Worm (Caenorhabditis elegans): ENCODE data around the gene T12G3.4.

Gene T12G3.4

DNA sequence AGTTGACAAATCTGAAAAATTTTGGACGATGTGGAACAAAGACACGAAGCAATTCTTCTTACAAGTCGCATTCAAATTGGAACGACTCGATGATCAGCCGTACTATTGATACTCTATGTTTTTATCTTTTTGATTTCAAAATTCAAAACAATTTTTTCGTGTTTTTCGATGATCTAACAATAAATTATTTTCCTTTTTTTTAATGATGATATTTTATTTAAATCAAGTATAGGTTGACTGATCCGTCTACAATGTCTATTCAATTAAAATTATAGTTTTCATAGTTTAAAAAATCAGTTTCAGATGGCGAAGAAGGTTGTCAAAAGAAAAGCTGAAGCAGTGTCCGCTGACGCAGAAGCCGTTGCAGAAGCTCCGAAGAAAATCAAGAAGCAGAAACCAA lies 37.1 kb downstream of the T12G3.4 start, which contains the start of gene rbm-34:
Gene rbm-34, plus strand, starts transcription at position 301 of the 400 bp plus-strand sequence.
- TF ChIP-seq nhr-179 (tag; optimal IDR thresholded peaks at IDR 0.05) (no peak), chd-7 (tag; optimal IDR thresholded peaks at IDR 0.05) (no peak), snpc-1.1 (tag; optimal IDR thresholded peaks at IDR 0.05; ENCODE audit: insufficient read depth) (no peak), B0261.1 (tag; optimal IDR thresholded peaks at IDR 0.05) (no peak), lin-26 (GFP tag; IDR thresholded peaks at IDR 0.05) (no peak), F52B5.7 (tag; optimal IDR thresholded peaks at IDR 0.05) (no peak), fkh-3 (tag; optimal IDR thresholded peaks at IDR 0.05) (no peak)

DNA sequence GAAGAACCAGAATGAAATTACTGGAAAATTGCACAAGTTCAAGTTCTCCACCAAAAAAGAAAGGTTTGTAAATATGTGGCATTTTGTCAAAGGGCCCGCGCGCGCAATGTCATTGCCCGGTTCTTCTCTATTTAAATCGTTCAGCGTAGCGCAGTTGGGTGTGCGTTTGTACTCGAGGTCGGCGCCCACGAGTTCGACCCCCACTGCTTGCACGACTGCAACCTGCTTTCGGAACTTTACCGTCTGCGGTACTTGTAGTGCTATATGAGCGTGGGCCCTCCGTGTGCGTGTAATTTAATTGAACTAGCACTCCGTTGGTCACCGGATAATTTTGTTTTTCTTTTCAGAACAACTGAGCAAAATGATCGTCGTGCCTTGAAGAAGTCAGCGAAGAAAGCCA lies 38.4 kb downstream of the T12G3.4 start:
- TF ChIP-seq zim-3 (tag; optimal IDR thresholded peaks at IDR 0.05) (peak; percentile 61), egl-18 (GFP tag; IDR thresholded peaks at IDR 0.05) (peak; percentile 85), nfya-1 (tag; optimal IDR thresholded peaks at IDR 0.05; ENCODE audit: borderline replicate concordance, insufficient read depth) (no peak), sea-2 (GFP tag; IDR thresholded peaks at IDR 0.05) (no peak), B0336.3 (GFP tag; IDR thresholded peaks at IDR 0.05) (peak; percentile 76), ama-1 (optimal IDR thresholded peaks at IDR 0.05) (no peak), ama-1 (GFP tag; optimal IDR thresholded peaks at IDR 0.05) (peak in 1 of 2 experiments; percentile 75), B0035.1 (tag; optimal IDR thresholded peaks at IDR 0.05) (peak; percentile 78), ZK185.1 (tag; optimal IDR thresholded peaks at IDR 0.05; ENCODE audit: poor library complexity, severe bottlenecking) (peak; percentile 92), let-526 (GFP tag; IDR thresholded peaks at IDR 0.05) (no peak), ceh-100 (GFP tag; IDR thresholded peaks at IDR 0.05) (peak; percentile 40; the same call in 1 of the 2 replicates), ekl-4 (GFP tag; IDR thresholded peaks at IDR 0.05) (peak; percentile 86), madf-10 (tag; optimal IDR thresholded peaks at IDR 0.05) (peak; percentile 80), ztf-3 (GFP tag; optimal IDR thresholded peaks at IDR 0.05) (no peak), hmg-20 (GFP tag; IDR thresholded peaks at IDR 0.05) (0 out of 2 replicates have a peak, but pooled peaks have one; percentile 59), B0019.2 (GFP tag; conservative IDR thresholded peaks at IDR 0.05) (0 out of 2 replicates have a peak, but pooled peaks have one; percentile 56), F52B5.7 (tag; optimal IDR thresholded peaks at IDR 0.05) (peak; percentile 87), madf-3 (GFP tag; IDR thresholded peaks at IDR 0.05) (0 out of 2 replicates have a peak, but pooled peaks have one; percentile 54), tbp1 (GFP tag; optimal IDR thresholded peaks at IDR 0.05) (peak; percentile 96), Y95B8A.8 (GFP tag; IDR thresholded peaks at IDR 0.05) (peak; percentile 76; the same call in 1 of the 2 replicates), pbrm-1 (GFP tag; IDR thresholded peaks at IDR 0.05) (peak; percentile 82), Y53F4B.3 (GFP tag; IDR thresholded peaks at IDR 0.05) (peak; percentile 77; the same call in 1 of the 2 replicates), sdz-38 (tag; optimal IDR thresholded peaks at IDR 0.05) (no peak), C17E4.6 (GFP tag; IDR thresholded peaks at IDR 0.05) (peak; percentile 75; the same call in 1 of the 2 replicates), ccch-3 (GFP tag; optimal IDR thresholded peaks at IDR 0.05) (no peak), attf-5 (GFP tag; optimal IDR thresholded peaks at IDR 0.05) (peak; percentile 81), T07F8.4 (tag; optimal IDR thresholded peaks at IDR 0.05) (peak; percentile 85), let-607 (tag; optimal IDR thresholded peaks at IDR 0.05) (peak; percentile 63 to 65), lag-1 (GFP tag; IDR thresholded peaks at IDR 0.05) (no peak), hmg-1.2 (GFP tag; IDR thresholded peaks at IDR 0.05) (peak; percentile 67), lin-26 (GFP tag; IDR thresholded peaks at IDR 0.05) (peak; percentile 98), tbx-9 (tag; optimal IDR thresholded peaks at IDR 0.05; ENCODE audit: borderline replicate concordance) (peak; percentile 72), efl-1 (GFP tag; optimal IDR thresholded peaks at IDR 0.05) (peak; percentile 41), sptf-2 (GFP tag; optimal IDR thresholded peaks at IDR 0.05) (peak; percentile 93), F57A8.1 (GFP tag; optimal IDR thresholded peaks at IDR 0.05) (peak; percentile 45), B0261.1 (tag; optimal IDR thresholded peaks at IDR 0.05) (peak; percentile 91), lsy-27 (tag; optimal IDR thresholded peaks at IDR 0.05; ENCODE audit: borderline replicate concordance, insufficient read depth) (peak; percentile 63), F33H1.4 (GFP tag; IDR thresholded peaks at IDR 0.05) (peak; percentile 63), mes-4 (tag; optimal IDR thresholded peaks at IDR 0.05) (peak; percentile 78), snpc-4 (GFP tag; optimal IDR thresholded peaks at IDR 0.05) (peak; percentile 77), snpc-4 (tag; optimal IDR thresholded peaks at IDR 0.05) (peak; percentile 60 to 81 (median 75)), hsf-1 (GFP tag; IDR thresholded peaks at IDR 0.05) (peak; percentile 51; the same call in 1 of the 2 replicates)
